Fruit fly (Drosophila melanogaster): ENCODE results near the gene CG3638.

Gene CG3638

dm6 chrX:1276757-1277527 lies 40.5 kb upstream of the CG3638 start (continued):
- TF ChIP-seq CG1603 (tag; optimal IDR thresholded peaks at IDR 0.05): peak; percentile 95
- TF ChIP-seq CG2199 (GFP tag; IDR thresholded peaks at IDR 0.05): peak; percentile 91; the same call in 2 of the 3 replicates
- peak; percentile 87 for TF ChIP-seq D19B (GFP tag; optimal IDR thresholded peaks at IDR 0.05)
- peak; percentile 94 for TF ChIP-seq Gug (GFP tag; IDR thresholded peaks at IDR 0.05)
- peak; percentile 82 for TF ChIP-seq tup (GFP tag; optimal IDR thresholded peaks at IDR 0.05)
- TF ChIP-seq Atf-2 (GFP tag; optimal IDR thresholded peaks at IDR 0.05): peak; percentile 71
- TF ChIP-seq CG18011 (GFP tag; optimal IDR thresholded peaks at IDR 0.05): peak; percentile 79
- peak; percentile 95 for TF ChIP-seq Fer1 (GFP tag; optimal IDR thresholded peaks at IDR 0.05)
- TF ChIP-seq sisA (GFP tag; IDR thresholded peaks at IDR 0.05): peak; percentile 93
- TF ChIP-seq Vsx1 (GFP tag; optimal IDR thresholded peaks at IDR 0.05): peak; percentile 87
- peak; percentile 86 for TF ChIP-seq dati (GFP tag; IDR thresholded peaks at IDR 0.05)
- TF ChIP-seq CG17568 (GFP tag; optimal IDR thresholded peaks at IDR 0.05): peak; percentile 78
- peak; percentile 87; the same call in 2 of the 3 replicates for TF ChIP-seq gce (GFP tag; IDR thresholded peaks at IDR 0.05)
- TF ChIP-seq kni (GFP tag; optimal IDR thresholded peaks at IDR 0.05): peak; percentile 17
- peak; percentile 96 for TF ChIP-seq Rfx (GFP tag; IDR thresholded peaks at IDR 0.05)
- TF ChIP-seq CG6683 (GFP tag; optimal IDR thresholded peaks at IDR 0.05): peak; percentile 85
- peak; percentile 93 for TF ChIP-seq CG6689 (GFP tag; IDR thresholded peaks at IDR 0.05)
- TF ChIP-seq mirr (GFP tag; optimal IDR thresholded peaks at IDR 0.05): peak; percentile 45
- peak; percentile 88 for TF ChIP-seq CG1647 (GFP tag; optimal IDR thresholded peaks at IDR 0.05)
- peak; percentile 76 for TF ChIP-seq CG10979 (tag; optimal IDR thresholded peaks at IDR 0.05)
- TF ChIP-seq ken (GFP tag; IDR thresholded peaks at IDR 0.05): peak; percentile 90
- TF ChIP-seq tio (GFP tag; optimal IDR thresholded peaks at IDR 0.05): peak; percentile 85
- TF ChIP-seq lilli (GFP tag; optimal IDR thresholded peaks at IDR 0.05): peak; percentile 91
- peak; percentile 66 for TF ChIP-seq CG8290 (GFP tag; optimal IDR thresholded peaks at IDR 0.05)
- TF ChIP-seq CG8290 (tag; optimal IDR thresholded peaks at IDR 0.05): peak in 1 of 2 experiments; percentile 98
- TF ChIP-seq gcm2 (GFP tag; optimal IDR thresholded peaks at IDR 0.05): peak; percentile 88
- TF ChIP-seq CG6791 (GFP tag; IDR thresholded peaks at IDR 0.05; ENCODE audit: partially characterized antibody): no peak
- peak; percentile 86 for TF ChIP-seq pum (GFP tag; optimal IDR thresholded peaks at IDR 0.05)
- TF ChIP-seq Xbp1 (GFP tag; optimal IDR thresholded peaks at IDR 0.05): peak; percentile 90
- no peak for TF ChIP-seq Trl (optimal IDR thresholded peaks at IDR 0.05)
- peak; percentile 91 for TF ChIP-seq Trl (GFP tag; optimal IDR thresholded peaks at IDR 0.05)
- peak; percentile 81 for TF ChIP-seq CG11723 (GFP tag; optimal IDR thresholded peaks at IDR 0.05)
- peak; percentile 91 for TF ChIP-seq CG17328 (GFP tag; IDR thresholded peaks at IDR 0.05)
- no peak for TF ChIP-seq yki (optimal IDR thresholded peaks at IDR 0.05)
- TF ChIP-seq CG43689 (GFP tag; IDR thresholded peaks at IDR 0.05): peak; percentile 90
- peak; percentile 94 for TF ChIP-seq CG12219 (GFP tag; optimal IDR thresholded peaks at IDR 0.05)
- peak; percentile 84 for TF ChIP-seq gro (GFP tag; optimal IDR thresholded peaks at IDR 0.05)
- peak; percentile 91 for TF ChIP-seq CoRest (tag; optimal IDR thresholded peaks at IDR 0.05)
- peak; percentile 94 for TF ChIP-seq abd-A (tag; optimal IDR thresholded peaks at IDR 0.05)
- peak; percentile 70 for TF ChIP-seq CG8281 (tag; optimal IDR thresholded peaks at IDR 0.05)
- TF ChIP-seq sc (optimal IDR thresholded peaks at IDR 0.05): no peak
- TF ChIP-seq sc (GFP tag; optimal IDR thresholded peaks at IDR 0.05): peak; percentile 78
- peak; percentile 75 for TF ChIP-seq CG6254 (GFP tag; optimal IDR thresholded peaks at IDR 0.05)
- TF ChIP-seq Sox102F (GFP tag; optimal IDR thresholded peaks at IDR 0.05): peak; percentile 92
- peak; percentile 95 for TF ChIP-seq Ada2b (GFP tag; IDR thresholded peaks at IDR 0.05)
- no peak for TF ChIP-seq CG7271 (tag; optimal IDR thresholded peaks at IDR 0.05)
- peak; percentile 71 for TF ChIP-seq sqz (GFP tag; optimal IDR thresholded peaks at IDR 0.05)
- peak; percentile 85 for TF ChIP-seq tx (GFP tag; optimal IDR thresholded peaks at IDR 0.05)
- TF ChIP-seq CG6175 (GFP tag; IDR thresholded peaks at IDR 0.05): peak; percentile 91
- peak; percentile 95 for TF ChIP-seq CG34422 (GFP tag; IDR thresholded peaks at IDR 0.05)
- peak; percentile 81 for TF ChIP-seq emc (GFP tag; optimal IDR thresholded peaks at IDR 0.05)

Measured in whole organism, embryonic.